Fruit fly (Drosophila melanogaster) whole organism, adult: Measurements from ENCODE around the gene CG31269.

Experiments used
- Mnt ChIP-seq: fragments of 200-800 bp; sonication (Bioruptor generic); optimal IDR thresholded peaks from 2 replicates; lab custom pipeline; 2016; ENCODE audit warnings: missing biosample characterization, mild to moderate bottlenecking, missing genetic modification characterization
- bab1 ChIP-seq: fragments of 200-800 bp; sonication (Bioruptor generic); optimal IDR thresholded peaks from 3 replicates; lab custom pipeline; 2019; ENCODE audit warnings: missing biosample characterization, mild to moderate bottlenecking, missing genetic modification characterization, moderate library complexity
- kay ChIP-seq: fragments of 200-800 bp; sonication (Bioruptor generic); peaks from one replicate; lab custom pipeline; 2016; ENCODE audit warnings: missing biosample characterization, missing genetic modification characterization, borderline replicate concordance

DNA sequence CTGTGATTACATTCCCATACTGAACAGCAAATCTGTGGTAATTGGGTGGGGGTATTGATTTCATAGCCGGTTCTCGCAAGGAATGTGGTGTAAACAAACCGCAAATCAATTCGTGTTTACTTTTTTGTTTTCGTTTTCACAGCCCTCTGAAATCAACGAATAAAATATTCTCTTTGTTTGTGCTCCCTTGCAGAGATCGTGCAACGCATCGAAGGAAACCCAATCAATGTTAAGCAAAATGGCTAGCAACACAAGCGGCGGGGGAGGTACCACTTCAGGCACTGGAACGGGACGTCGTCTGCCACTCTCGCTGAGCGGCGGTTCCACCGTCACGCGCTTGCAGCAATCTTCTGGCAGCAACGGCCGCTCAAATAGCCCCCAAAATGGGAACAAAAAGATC lies 44.5 kb upstream of the CG31269 start:
- TF ChIP-seq kay (GFP tag; lab: Kevin White, UChicago) (no peak), Mnt (GFP tag; lab: Kevin White, UChicago) (no peak), bab1 (GFP tag; lab: Kevin White, UChicago) (no peak)
